Worm (Caenorhabditis elegans): ENCODE results near the gene F59C12.3.

DNA sequence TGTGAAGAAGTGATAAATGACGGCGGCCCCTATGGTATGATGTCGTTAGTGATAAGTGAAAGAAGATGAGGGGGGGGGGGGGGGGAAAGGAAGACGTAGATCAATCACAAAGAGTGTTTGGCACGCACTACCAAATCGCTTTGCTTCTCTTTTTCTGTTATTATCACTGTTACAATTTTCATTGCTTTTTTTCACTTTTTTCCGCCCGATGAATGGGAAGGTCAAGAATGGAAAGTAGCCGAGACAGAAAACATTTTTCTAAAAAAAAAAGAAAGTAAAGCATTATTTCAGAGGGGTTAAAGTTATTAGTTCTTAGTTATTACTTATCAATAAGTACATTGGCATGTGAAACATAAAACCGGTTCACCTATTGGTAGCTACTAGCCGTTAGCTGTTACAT, 37.9 kb upstream of the F59C12.3 start:
- TF ChIP-seq unc-39 (tag; optimal IDR thresholded peaks at IDR 0.05) (no peak), lsy-2 (tag; optimal IDR thresholded peaks at IDR 0.05) (no peak), unc-62 (GFP tag; optimal IDR thresholded peaks at IDR 0.05) (no peak), blmp-1 (tag; optimal IDR thresholded peaks at IDR 0.05) (no peak), M03D4.4 (tag; optimal IDR thresholded peaks at IDR 0.05) (no peak)
